Worm (Caenorhabditis elegans): ENCODE data around the gene srh-83.

The srh-83 gene

DNA sequence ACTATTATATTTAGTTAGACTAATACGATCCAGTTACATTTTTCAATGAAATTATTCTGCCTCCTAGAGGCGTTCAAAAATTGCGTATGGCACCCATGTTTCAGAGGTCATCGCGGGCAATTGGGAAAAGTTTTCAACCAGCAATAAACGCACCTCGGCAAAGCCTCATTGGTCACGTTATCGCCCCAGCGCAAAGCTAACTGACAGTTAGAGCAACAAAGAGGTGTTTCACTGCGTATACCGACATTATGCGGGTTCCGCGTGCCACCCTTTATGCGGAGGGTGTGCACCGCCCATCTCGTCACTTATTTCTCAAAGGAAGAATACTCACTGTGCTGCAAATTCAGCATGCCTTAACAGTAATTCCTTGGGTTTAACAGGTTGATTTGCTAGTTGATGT is 21.6 kb upstream of the srh-83 start (continued):
- TF ChIP-seq lsl-1 (GFP tag; optimal IDR thresholded peaks at IDR 0.05) (peak; percentile 68), F10E7.11 (tag; optimal IDR thresholded peaks at IDR 0.05) (no peak), bed-2 (GFP tag; IDR thresholded peaks at IDR 0.05) (no peak), T07F8.4 (tag; optimal IDR thresholded peaks at IDR 0.05) (no peak), ceh-79 (tag; optimal IDR thresholded peaks at IDR 0.05) (no peak), egl-18 (GFP tag; IDR thresholded peaks at IDR 0.05) (no peak), snpc-1.1 (tag; optimal IDR thresholded peaks at IDR 0.05; ENCODE audit: insufficient read depth) (peak; percentile 95), somi-1 (GFP tag; optimal IDR thresholded peaks at IDR 0.05) (no peak), nhr-80 (tag; optimal IDR thresholded peaks at IDR 0.05) (peak; percentile 14), akir-1 (GFP tag; optimal IDR thresholded peaks at IDR 0.05) (no peak), ztf-25 (GFP tag; IDR thresholded peaks at IDR 0.05) (no peak), aptf-3 (GFP tag; IDR thresholded peaks at IDR 0.05) (no peak), hmg-20 (GFP tag; IDR thresholded peaks at IDR 0.05) (peak; percentile 47; the same call in 1 of the 2 replicates), ets-4 (GFP tag; optimal IDR thresholded peaks at IDR 0.05) (no peak), zfh-2 (GFP tag; conservative IDR thresholded peaks at IDR 0.05) (no peak), hlh-26 (GFP tag; conservative IDR thresholded peaks at IDR 0.05) (no peak), lin-35 (GFP tag; optimal IDR thresholded peaks at IDR 0.05) (no peak), ztf-22 (GFP tag; optimal IDR thresholded peaks at IDR 0.05) (no peak), chd-7 (tag; optimal IDR thresholded peaks at IDR 0.05) (no peak), F22D6.2 (tag; optimal IDR thresholded peaks at IDR 0.05) (no peak), lsy-27 (tag; optimal IDR thresholded peaks at IDR 0.05; ENCODE audit: borderline replicate concordance, insufficient read depth) (no peak), efl-1 (GFP tag; optimal IDR thresholded peaks at IDR 0.05) (no peak), zim-3 (tag; optimal IDR thresholded peaks at IDR 0.05) (peak; percentile 14), fkh-3 (tag; optimal IDR thresholded peaks at IDR 0.05) (peak; percentile 26), ZK185.1 (tag; optimal IDR thresholded peaks at IDR 0.05; ENCODE audit: poor library complexity, severe bottlenecking) (no peak), hrde-1 (tag; optimal IDR thresholded peaks at IDR 0.05; ENCODE audit: borderline replicate concordance) (peak; percentile 9), Y56A3A.18 (GFP tag; IDR thresholded peaks at IDR 0.05) (no peak), ztf-3 (GFP tag; optimal IDR thresholded peaks at IDR 0.05) (no peak), F23B12.7 (tag; optimal IDR thresholded peaks at IDR 0.05; ENCODE audit: insufficient read depth) (no peak), nhr-90 (tag; optimal IDR thresholded peaks at IDR 0.05) (no peak), madf-8 (GFP tag; conservative IDR thresholded peaks at IDR 0.05) (peak; percentile 52), nhr-179 (tag; optimal IDR thresholded peaks at IDR 0.05) (no peak), dpl-1 (GFP tag; optimal IDR thresholded peaks at IDR 0.05) (no peak), nfya-1 (tag; optimal IDR thresholded peaks at IDR 0.05; ENCODE audit: borderline replicate concordance, insufficient read depth) (no peak), rpc-1 (optimal IDR thresholded peaks at IDR 0.05) (no peak), rpc-1 (tag; optimal IDR thresholded peaks at IDR 0.05) (peak; percentile 6), mes-4 (tag; optimal IDR thresholded peaks at IDR 0.05) (no peak), lir-1 (GFP tag; conservative IDR thresholded peaks at IDR 0.05) (no peak; the same call in 1 of the 2 replicates), attf-3 (GFP tag; conservative IDR thresholded peaks at IDR 0.05) (0 out of 2 replicates have a peak, but pooled peaks have one; percentile 29), unc-130 (GFP tag; optimal IDR thresholded peaks at IDR 0.05) (peak; percentile 5), F33H1.4 (GFP tag; IDR thresholded peaks at IDR 0.05) (peak; percentile 65), ceh-40 (GFP tag; IDR thresholded peaks at IDR 0.05) (no peak), Y53F4B.3 (GFP tag; IDR thresholded peaks at IDR 0.05) (no peak), repo-1 (tag; optimal IDR thresholded peaks at IDR 0.05) (no peak), tbp1 (GFP tag; optimal IDR thresholded peaks at IDR 0.05) (peak; percentile 76), aptf-2 (GFP tag; conservative IDR thresholded peaks at IDR 0.05) (no peak), nhr-27 (tag; optimal IDR thresholded peaks at IDR 0.05) (no peak), let-607 (tag; optimal IDR thresholded peaks at IDR 0.05) (no peak)

Data from whole organism, young adult.